Fruit fly (Drosophila melanogaster): ENCODE data around the gene CG42536.

CG42536 gene

dm6 chr3L:10658362-10659127 is 28.7 kb upstream of the CG42536 start:
- TF ChIP-seq CG8301 (tag; optimal IDR thresholded peaks at IDR 0.05) (no peak), Pif1A (GFP tag; optimal IDR thresholded peaks at IDR 0.05) (no peak), gl (tag; optimal IDR thresholded peaks at IDR 0.05) (no peak), CG32121 (GFP tag; IDR thresholded peaks at IDR 0.05) (no peak), Snoo (tag; optimal IDR thresholded peaks at IDR 0.05) (no peak), CG15710 (tag; optimal IDR thresholded peaks at IDR 0.05) (no peak), CG14655 (GFP tag; optimal IDR thresholded peaks at IDR 0.05) (no peak), CG12605 (GFP tag; IDR thresholded peaks at IDR 0.05) (no peak)

- TF ChIP-seq CG4496 (GFP tag; IDR thresholded peaks at IDR 0.05): 0 out of 3 replicates have a peak, but pooled peaks have one; percentile 7
- TF ChIP-seq Ets98B (GFP tag; IDR thresholded peaks at IDR 0.05): peak; percentile 5; the same call in 1 of the 2 replicates
- TF ChIP-seq CG12605 (GFP tag; IDR thresholded peaks at IDR 0.05): peak; percentile 16; the same call in 1 of the 2 replicates
- peak; percentile 39; the same call in 1 of the 2 replicates for TF ChIP-seq CG32121 (GFP tag; IDR thresholded peaks at IDR 0.05)
- no peak for TF ChIP-seq CG14655 (GFP tag; optimal IDR thresholded peaks at IDR 0.05)
These were observed 27.4 kb upstream of the CG42536 start for dm6 chr3L:10657311-10657710.

- TF ChIP-seq gl (tag; optimal IDR thresholded peaks at IDR 0.05) (peak; percentile 71), CG4496 (GFP tag; IDR thresholded peaks at IDR 0.05) (peak; percentile 48; the same call in 1 of the 3 replicates), CG14655 (GFP tag; optimal IDR thresholded peaks at IDR 0.05) (peak; percentile 44), Pif1A (GFP tag; optimal IDR thresholded peaks at IDR 0.05) (peak; percentile 71), CG15710 (tag; optimal IDR thresholded peaks at IDR 0.05) (peak; percentile 26), CG32121 (GFP tag; IDR thresholded peaks at IDR 0.05) (peak; percentile 15; the same call in 1 of the 2 replicates), CG34367 (tag; optimal IDR thresholded peaks at IDR 0.05) (peak; percentile 43), Snoo (tag; optimal IDR thresholded peaks at IDR 0.05) (peak; percentile 36), CG13204 (GFP tag; optimal IDR thresholded peaks at IDR 0.05) (peak; percentile 20), CG12605 (GFP tag; IDR thresholded peaks at IDR 0.05) (no peak), CG9948 (tag; optimal IDR thresholded peaks at IDR 0.05) (no peak), CG8159 (tag; optimal IDR thresholded peaks at IDR 0.05) (peak; percentile 22), Pif1B (GFP tag; optimal IDR thresholded peaks at IDR 0.05) (peak; percentile 71), fd96Ca (GFP tag; IDR thresholded peaks at IDR 0.05) (0 out of 3 replicates have a peak, but pooled peaks have one; percentile 40), EcR (GFP tag; optimal IDR thresholded peaks at IDR 0.05) (no peak), CG17806 (tag; optimal IDR thresholded peaks at IDR 0.05) (peak; percentile 16), rn (GFP tag; IDR thresholded peaks at IDR 0.05) (no peak), Ets98B (GFP tag; IDR thresholded peaks at IDR 0.05) (peak; percentile 50)
These were observed 26.8 kb upstream of the CG42536 start for dm6 chr3L:10656451-10657198.

dm6 chr3L:10654439-10654838 is 24.6 kb upstream of the CG42536 start:
- TF ChIP-seq CG8159 (tag; optimal IDR thresholded peaks at IDR 0.05): no peak
- no peak for TF ChIP-seq CG10348 (GFP tag; IDR thresholded peaks at IDR 0.05)
- no peak for TF ChIP-seq D1 (tag; optimal IDR thresholded peaks at IDR 0.05)
- no peak for TF ChIP-seq CG9948 (tag; optimal IDR thresholded peaks at IDR 0.05)
- TF ChIP-seq Ets98B (GFP tag; IDR thresholded peaks at IDR 0.05): no peak
- TF ChIP-seq CG32121 (GFP tag; IDR thresholded peaks at IDR 0.05): no peak
- TF ChIP-seq Snoo (tag; optimal IDR thresholded peaks at IDR 0.05): no peak
- no peak for TF ChIP-seq EcR (GFP tag; optimal IDR thresholded peaks at IDR 0.05)
- TF ChIP-seq Pif1B (GFP tag; optimal IDR thresholded peaks at IDR 0.05): no peak
- no peak for TF ChIP-seq Pif1A (GFP tag; optimal IDR thresholded peaks at IDR 0.05)
- no peak for TF ChIP-seq CG34367 (tag; optimal IDR thresholded peaks at IDR 0.05)
- no peak for TF ChIP-seq fd96Ca (GFP tag; IDR thresholded peaks at IDR 0.05)
- TF ChIP-seq rn (GFP tag; IDR thresholded peaks at IDR 0.05): no peak
- TF ChIP-seq CG12605 (GFP tag; IDR thresholded peaks at IDR 0.05): no peak
- TF ChIP-seq CG4496 (GFP tag; IDR thresholded peaks at IDR 0.05): no peak
- TF ChIP-seq CG15710 (tag; optimal IDR thresholded peaks at IDR 0.05): no peak
- no peak for TF ChIP-seq CG17806 (tag; optimal IDR thresholded peaks at IDR 0.05)
- TF ChIP-seq CG13204 (GFP tag; optimal IDR thresholded peaks at IDR 0.05): no peak

- TF ChIP-seq Pif1A (GFP tag; optimal IDR thresholded peaks at IDR 0.05): no peak
- TF ChIP-seq CG8159 (tag; optimal IDR thresholded peaks at IDR 0.05): peak; percentile 16
- no peak for TF ChIP-seq fd96Ca (GFP tag; IDR thresholded peaks at IDR 0.05)
- TF ChIP-seq EcR (GFP tag; optimal IDR thresholded peaks at IDR 0.05): peak; percentile 48
- no peak for TF ChIP-seq CG9948 (tag; optimal IDR thresholded peaks at IDR 0.05)
These were observed 22.6 kb upstream of the CG42536 start for dm6 chr3L:10652487-10652886.

dm6 chr3L:10651271-10651670 is 21.4 kb upstream of the CG42536 start:
- no peak for TF ChIP-seq gl (tag; optimal IDR thresholded peaks at IDR 0.05)
- no peak for TF ChIP-seq CG8301 (tag; optimal IDR thresholded peaks at IDR 0.05)
- TF ChIP-seq Pif1A (GFP tag; optimal IDR thresholded peaks at IDR 0.05): no peak
- no peak for TF ChIP-seq CG15710 (tag; optimal IDR thresholded peaks at IDR 0.05)
- TF ChIP-seq rn (GFP tag; IDR thresholded peaks at IDR 0.05): no peak
- TF ChIP-seq CG13204 (GFP tag; optimal IDR thresholded peaks at IDR 0.05): no peak
- TF ChIP-seq Ets98B (GFP tag; IDR thresholded peaks at IDR 0.05): no peak
- no peak for TF ChIP-seq Snoo (tag; optimal IDR thresholded peaks at IDR 0.05)
- TF ChIP-seq CG17806 (tag; optimal IDR thresholded peaks at IDR 0.05): no peak
- no peak for TF ChIP-seq CG34367 (tag; optimal IDR thresholded peaks at IDR 0.05)
- TF ChIP-seq CG32121 (GFP tag; IDR thresholded peaks at IDR 0.05): no peak
- TF ChIP-seq CG8159 (tag; optimal IDR thresholded peaks at IDR 0.05): no peak
- TF ChIP-seq Pif1B (GFP tag; optimal IDR thresholded peaks at IDR 0.05): no peak
- TF ChIP-seq CG4496 (GFP tag; IDR thresholded peaks at IDR 0.05): no peak
- no peak for TF ChIP-seq CG12605 (GFP tag; IDR thresholded peaks at IDR 0.05)
- no peak for TF ChIP-seq D1 (tag; optimal IDR thresholded peaks at IDR 0.05)
- no peak for TF ChIP-seq CG10348 (GFP tag; IDR thresholded peaks at IDR 0.05)
- no peak for TF ChIP-seq EcR (GFP tag; optimal IDR thresholded peaks at IDR 0.05)

Measured in whole organism, pupa.